Worm (Caenorhabditis elegans) whole organism, L1 larva: ENCODE measurements around the gene clik-2.

Experiments used
- C04F5.9 ChIP-seq: sonication (generic microtip); optimal IDR thresholded peaks from 2 replicates; lab custom pipeline; 2016; ENCODE audit warnings: missing genetic modification characterization, missing compliant biosample characterization
- alr-1 ChIP-seq: fragments of 200-800 bp; sonication (Bioruptor generic); optimal IDR thresholded peaks from 2 replicates; lab custom pipeline; 2018; ENCODE audit warnings: borderline replicate concordance, mild to moderate bottlenecking, missing genetic modification characterization, missing compliant biosample characterization
- blmp-1 ChIP-seq: fragments of 150-350 bp; optimal IDR thresholded peaks from 2 replicates; lab custom pipeline; 2014; ENCODE audit warnings: missing biosample characterization, missing genetic modification characterization
- ceh-8 ChIP-seq: fragments of 200-800 bp; sonication (Bioruptor generic); optimal IDR thresholded peaks from 2 replicates; lab custom pipeline; 2018; ENCODE audit warnings: mild to moderate bottlenecking, missing genetic modification characterization, moderate library complexity, missing compliant biosample characterization
- ceh-88 ChIP-seq: fragments of 200-800 bp; sonication (Bioruptor generic); IDR thresholded peaks from 2 replicates; pipeline ENCODE4 v1.3.6; 2022; ENCODE audit warnings: missing genetic modification characterization, missing compliant biosample characterization
- ces-1 ChIP-seq: fragments of 150-350 bp; optimal IDR thresholded peaks from 2 replicates; lab custom pipeline; 2014; ENCODE audit warnings: missing biosample characterization, missing genetic modification reagents, missing genetic modification characterization
- dpl-1 ChIP-seq, 3 experiments: fragments of 150-350 bp in 2 of 3; sonication (generic microtip) in 1 of 3; optimal IDR thresholded peaks; 2 replicates each; lab custom pipeline; 2014 to 2017; ENCODE audit warnings: missing biosample characterization in 3 of 3, missing genetic modification characterization in 3 of 3, missing genetic modification reagents in 3 of 3
- dsc-1 ChIP-seq: sonication (generic microtip); optimal IDR thresholded peaks from 2 replicates; lab custom pipeline; 2016; ENCODE audit warnings: mild to moderate bottlenecking, missing genetic modification characterization, missing compliant biosample characterization
- efl-1 ChIP-seq, 4 experiments: fragments of 150-350 bp; optimal IDR thresholded peaks in 3 of 4; peaks in 1 of 4; 1 replicate in 1 of 4; 2 replicates in 3 of 4; lab custom pipeline; 2014; ENCODE audit warnings: missing biosample characterization in 2 of 4, missing genetic modification characterization in 2 of 4, missing genetic modification reagents in 2 of 4
- egl-13 ChIP-seq: sonication (generic microtip); optimal IDR thresholded peaks from 2 replicates; lab custom pipeline; 2016; ENCODE audit warnings: missing genotype, missing genetic modification reagents, missing genetic modification characterization, missing compliant biosample characterization
- elt-3 ChIP-seq, 6 experiments: fragments of 150-350 bp in 1 of 6; sonication (generic microtip); optimal IDR thresholded peaks; 2 replicates each; lab custom pipeline; 2017 to 2018; ENCODE audit warnings: missing biosample characterization in 6 of 6, missing genetic modification characterization in 6 of 6, inconsistent platforms in 1 of 6
- ets-5 ChIP-seq: fragments of 200-800 bp; sonication (Bioruptor generic); IDR thresholded peaks from 2 replicates; pipeline ENCODE4 v1.3.6; 2022; ENCODE audit warnings: missing genetic modification characterization, missing compliant biosample characterization
- fkh-10 ChIP-seq: sonication (generic microtip); optimal IDR thresholded peaks from 2 replicates; lab custom pipeline; 2017; ENCODE audit warnings: missing biosample characterization, missing genetic modification reagents, missing genetic modification characterization
- fkh-4 ChIP-seq: sonication (generic microtip); optimal IDR thresholded peaks from 2 replicates; lab custom pipeline; 2016; ENCODE audit warnings: missing compliant biosample characterization, missing genetic modification characterization, borderline replicate concordance
- grh-1 ChIP-seq: fragments of 200-800 bp; sonication (Bioruptor generic); IDR thresholded peaks from 2 replicates; pipeline ENCODE4 v1.3.6; 2022; ENCODE audit warnings: missing genetic modification reagents, missing genetic modification characterization, missing compliant biosample characterization
- hlh-4 ChIP-seq: sonication (generic microtip); optimal IDR thresholded peaks from 2 replicates; lab custom pipeline; 2016; ENCODE audit warnings: mild to moderate bottlenecking, missing genetic modification characterization, missing compliant biosample characterization
- hpl-2 ChIP-seq: fragments of 150-350 bp; optimal IDR thresholded peaks from 2 replicates; lab custom pipeline; 2014; ENCODE audit warnings: missing biosample characterization, missing genetic modification reagents, missing genetic modification characterization
- isw-1 ChIP-seq: fragments of 200-800 bp; sonication (Bioruptor generic); IDR thresholded peaks from 2 replicates; pipeline ENCODE4 v1.3.6; 2022; ENCODE audit warnings: missing genetic modification characterization, missing compliant biosample characterization
- lin-14 ChIP-seq: fragments of 200-800 bp; sonication (Bioruptor generic); optimal IDR thresholded peaks from 2 replicates; lab custom pipeline; 2018; ENCODE audit warnings: mild to moderate bottlenecking, missing genetic modification characterization, moderate library complexity, missing compliant biosample characterization
- lin-35 ChIP-seq, 2 experiments: fragments of 150-350 bp; optimal IDR thresholded peaks; 2 replicates each; lab custom pipeline; 2014; ENCODE audit warnings: missing biosample characterization in 2 of 2, missing genetic modification characterization in 2 of 2, missing genetic modification reagents in 2 of 2
- lsy-2 ChIP-seq, 2 experiments: fragments of 150-350 bp; optimal IDR thresholded peaks; 2 replicates each; lab custom pipeline; 2014; ENCODE audit warnings: missing biosample characterization in 2 of 2, missing genetic modification characterization in 2 of 2
- mdl-1 ChIP-seq, 2 experiments: fragments of 150-350 bp; optimal IDR thresholded peaks; 2 replicates each; lab custom pipeline; 2014 to 2017; ENCODE audit warnings: missing biosample characterization in 2 of 2, missing genetic modification characterization in 2 of 2, inconsistent platforms in 1 of 2
- nhr-12 ChIP-seq: sonication (generic microtip); optimal IDR thresholded peaks from 2 replicates; lab custom pipeline; 2017; ENCODE audit warnings: missing biosample characterization, missing genetic modification characterization
- nhr-19 ChIP-seq: fragments of 200-800 bp; sonication (Bioruptor generic); conservative IDR thresholded peaks from 2 replicates; pipeline ENCODE4 v1.3.6; 2022; ENCODE audit warnings: missing genetic modification characterization, missing compliant biosample characterization
- nhr-20 ChIP-seq: sonication (generic microtip); optimal IDR thresholded peaks from 2 replicates; lab custom pipeline; 2016; ENCODE audit warnings: mild to moderate bottlenecking, missing genetic modification characterization, missing compliant biosample characterization
- nhr-237 ChIP-seq: fragments of 150-350 bp; optimal IDR thresholded peaks from 2 replicates; lab custom pipeline; 2014; ENCODE audit warnings: missing biosample characterization, missing genetic modification characterization
- nhr-47 ChIP-seq: sonication (generic microtip); optimal IDR thresholded peaks from 2 replicates; lab custom pipeline; 2016; ENCODE audit warnings: mild to moderate bottlenecking, missing genetic modification characterization, moderate library complexity, missing compliant biosample characterization
- nhr-71 ChIP-seq: sonication (generic microtip); optimal IDR thresholded peaks from 2 replicates; lab custom pipeline; 2016; ENCODE audit warnings: mild to moderate bottlenecking, missing genetic modification characterization, moderate library complexity, missing compliant biosample characterization
- nhr-76 ChIP-seq: sonication (generic microtip); optimal IDR thresholded peaks from 2 replicates; lab custom pipeline; 2017; ENCODE audit warnings: missing biosample characterization, missing genetic modification characterization
- nhr-90 ChIP-seq: sonication (generic microtip); optimal IDR thresholded peaks from 2 replicates; lab custom pipeline; 2016; ENCODE audit warnings: mild to moderate bottlenecking, missing genetic modification characterization, missing compliant biosample characterization; ENCODE audit not compliant: poor library complexity
- pag-3 ChIP-seq: sonication (generic microtip); optimal IDR thresholded peaks from 2 replicates; lab custom pipeline; 2017; ENCODE audit warnings: missing genetic modification characterization, mild to moderate bottlenecking, missing compliant biosample characterization, antibody characterized with exemption, borderline replicate concordance; ENCODE audit not compliant: insufficient read depth
- rnt-1 ChIP-seq: sonication (generic microtip); optimal IDR thresholded peaks from 2 replicates; lab custom pipeline; 2016; ENCODE audit warnings: mild to moderate bottlenecking, missing genetic modification characterization, moderate library complexity, missing compliant biosample characterization
- skn-1 ChIP-seq: fragments of 150-350 bp; optimal IDR thresholded peaks from 2 replicates; lab custom pipeline; 2014; ENCODE audit warnings: missing biosample characterization, missing genetic modification characterization
- snpc-4 ChIP-seq: fragments of 150-350 bp; optimal IDR thresholded peaks from 2 replicates; lab custom pipeline; 2014; ENCODE audit warnings: missing biosample characterization, missing genetic modification characterization
- snu-23 ChIP-seq: sonication (generic microtip); optimal IDR thresholded peaks from 2 replicates; lab custom pipeline; 2016; ENCODE audit warnings: missing genetic modification characterization, missing compliant biosample characterization
- tbx-2 ChIP-seq: sonication (generic microtip); optimal IDR thresholded peaks from 2 replicates; lab custom pipeline; 2016; ENCODE audit warnings: missing genetic modification characterization, missing compliant biosample characterization
- tlp-1 ChIP-seq: fragments of 150-350 bp; optimal IDR thresholded peaks from 2 replicates; lab custom pipeline; 2014; ENCODE audit warnings: missing biosample characterization, missing genetic modification characterization
- unc-86 ChIP-seq: sonication (generic microtip); optimal IDR thresholded peaks from 2 replicates; lab custom pipeline; 2016; ENCODE audit warnings: missing genetic modification characterization, missing compliant biosample characterization
- vab-15 ChIP-seq: sonication (generic microtip); optimal IDR thresholded peaks from 2 replicates; lab custom pipeline; 2017; ENCODE audit warnings: missing genotype, mild to moderate bottlenecking, missing genetic modification characterization, missing compliant biosample characterization
- zip-4 ChIP-seq: fragments of 200-800 bp; sonication (Bioruptor generic); optimal IDR thresholded peaks from 2 replicates; lab custom pipeline; 2018; ENCODE audit warnings: mild to moderate bottlenecking, missing genetic modification characterization, moderate library complexity, missing compliant biosample characterization
- ztf-4 ChIP-seq: fragments of 150-350 bp; optimal IDR thresholded peaks from 2 replicates; lab custom pipeline; 2014; ENCODE audit warnings: missing biosample characterization, missing genetic modification characterization

Gene clik-2

DNA sequence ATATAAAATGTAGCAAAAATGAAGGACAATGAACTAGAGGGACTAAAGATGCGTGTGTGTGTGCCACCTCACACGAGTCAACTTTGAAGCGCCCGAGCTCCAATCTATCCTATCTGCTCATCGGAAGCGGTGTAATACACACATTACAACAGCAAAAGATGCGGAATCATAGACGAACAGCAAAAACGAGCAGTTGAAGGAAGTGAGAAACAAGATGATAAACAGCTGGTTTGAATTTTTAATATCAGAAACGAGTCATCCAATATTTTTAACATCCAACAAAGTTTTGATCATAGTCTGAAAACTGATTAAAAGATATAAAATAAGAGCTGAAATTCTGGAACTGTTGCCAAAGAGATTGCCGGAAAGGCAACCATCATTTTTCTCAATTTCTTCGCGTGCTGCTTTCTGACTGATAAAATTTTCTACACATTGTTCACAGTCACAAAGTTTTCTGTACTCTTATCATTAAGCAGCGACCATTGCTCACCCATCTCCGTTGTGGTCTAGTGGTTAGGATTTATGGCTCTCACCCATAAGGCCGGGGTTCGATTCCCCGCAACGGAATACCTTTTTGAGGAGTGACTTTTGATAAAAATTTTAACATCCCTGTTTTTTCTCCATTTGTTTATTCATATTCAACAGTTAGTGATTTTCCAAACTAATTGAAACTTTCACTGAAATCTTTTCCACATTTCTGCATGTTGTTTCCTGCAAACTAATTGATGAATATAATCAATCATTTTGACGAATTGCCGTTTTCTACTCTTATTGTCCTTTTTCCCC lies 8.3 kb downstream of the clik-2 start, which contains the start of gene stn-2:
stn-2 (minus strand) TSS at position 75 of the 786 bp plus-strand sequence.
- TF ChIP-seq lin-14 (peak; percentile 34), nhr-71 (tag; lab: Kevin White, UChicago) (peak; percentile 26), nhr-76 (tag; lab: Kevin White, UChicago) (no peak), dsc-1 (tag; lab: Kevin White, UChicago) (peak; percentile 53), mdl-1 (tag; optimal IDR thresholded peaks at IDR 0.05; lab: Kevin White, UChicago) (peak in 1 of 2 experiments; percentile 9), lin-35 (GFP tag; optimal IDR thresholded peaks at IDR 0.05; lab: Kevin White, UChicago) (peak in 1 of 2 experiments; percentile 36), tlp-1 (tag; lab: Kevin White, UChicago) (no peak), tbx-2 (no peak), pag-3 (no peak), hlh-4 (no peak), fkh-10 (GFP tag; lab: Kevin White, UChicago) (no peak), blmp-1 (peak; percentile 17), alr-1 (tag; lab: Kevin White, UChicago) (no peak), C04F5.9 (tag; lab: Kevin White, UChicago) (no peak), efl-1 (optimal IDR thresholded peaks at IDR 0.05; lab: Kevin White, UChicago) (no peak), efl-1 (GFP tag; optimal IDR thresholded peaks at IDR 0.05 in 1 of 2; lab: Kevin White, UChicago) (peak in 1 of 2 experiments; percentile 8), zip-4 (GFP tag; lab: Kevin White, UChicago) (peak; percentile 1), dpl-1 (GFP tag; optimal IDR thresholded peaks at IDR 0.05; lab: Kevin White, UChicago) (no peak), snu-23 (GFP tag; lab: Kevin White, UChicago) (peak; percentile 23), nhr-90 (peak; percentile 51), rnt-1 (tag; lab: Kevin White, UChicago) (peak; percentile 17), nhr-20 (tag; lab: Kevin White, UChicago) (peak; percentile 34), nhr-19 (GFP tag; lab: Robert Waterston, UW) (peak; percentile 25; the same call in 1 of the 2 replicates), vab-15 (tag; lab: Kevin White, UChicago) (no peak), fkh-4 (no peak)

DNA sequence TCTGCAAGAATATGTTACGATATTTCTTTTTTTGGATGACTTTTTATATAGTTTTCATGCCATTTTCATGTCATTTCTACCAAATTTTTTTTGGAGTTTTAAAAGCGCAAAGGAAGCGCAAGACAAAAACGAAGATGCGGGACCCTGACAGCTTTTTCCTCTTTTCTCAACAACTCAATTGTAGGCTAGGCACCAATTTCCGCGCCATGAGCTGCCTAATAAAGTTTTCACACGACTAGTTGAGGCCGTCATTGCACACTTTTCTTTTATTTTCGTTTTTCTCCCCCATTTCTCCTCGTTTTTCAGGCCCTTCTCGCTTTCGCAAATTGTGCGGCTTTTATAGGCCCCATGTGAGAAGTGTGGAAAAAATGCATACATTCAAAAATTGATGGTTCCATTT lies 9.2 kb downstream of the clik-2 start:
- TF ChIP-seq ces-1 (GFP tag; lab: Kevin White, UChicago), result peak; percentile 37
- no peak for TF ChIP-seq grh-1 (GFP tag; lab: Robert Waterston, UW)
- peak; percentile 78 for TF ChIP-seq fkh-10 (GFP tag; lab: Kevin White, UChicago)
- TF ChIP-seq nhr-237, result no peak
- TF ChIP-seq rnt-1 (tag; lab: Kevin White, UChicago), result no peak
- no peak for TF ChIP-seq lin-35 (GFP tag; optimal IDR thresholded peaks at IDR 0.05; lab: Kevin White, UChicago)
- TF ChIP-seq snpc-4, result no peak
- TF ChIP-seq alr-1 (tag; lab: Kevin White, UChicago), result no peak
- no peak for TF ChIP-seq ets-5 (GFP tag; lab: Robert Waterston, UW)
- TF ChIP-seq lin-14, result peak; percentile 67

DNA sequence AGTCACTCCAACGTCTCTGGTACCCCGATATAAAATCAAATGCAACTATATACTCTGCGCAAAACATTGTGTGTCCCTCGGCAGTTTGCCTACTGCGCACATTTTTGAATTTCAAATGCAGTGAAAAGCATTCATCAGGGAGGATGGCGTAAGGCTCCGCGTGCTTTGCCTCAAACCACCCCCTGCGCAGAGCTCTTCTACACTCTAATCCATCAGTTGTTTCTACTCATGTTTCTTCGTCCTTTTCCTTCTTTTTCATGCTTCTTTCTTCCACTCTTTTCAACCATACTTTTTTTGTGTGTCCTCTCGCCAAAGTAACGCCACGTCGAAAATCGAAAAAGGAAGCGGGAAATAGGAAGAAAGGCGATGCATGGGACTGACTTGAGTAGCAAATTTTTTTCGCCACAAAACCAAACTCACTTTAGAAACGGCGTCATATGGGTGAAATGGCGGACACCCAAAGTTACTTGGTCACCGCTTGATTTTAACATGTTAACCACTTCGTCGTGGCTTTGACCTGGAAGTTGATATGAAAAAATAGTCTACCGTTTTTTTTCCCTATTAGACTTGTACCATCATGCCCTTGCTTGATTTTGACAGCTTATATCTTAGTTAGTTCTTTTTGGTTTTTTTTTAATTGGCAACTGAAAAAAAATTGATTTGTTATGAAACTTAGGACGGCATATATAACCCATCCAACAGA lies 10.4 kb downstream of the clik-2 start:
- peak; percentile 68 for TF ChIP-seq lin-14
- no peak for TF ChIP-seq skn-1 (tag; lab: Kevin White, UChicago)
- no peak for TF ChIP-seq nhr-47 (tag; lab: Kevin White, UChicago)
- TF ChIP-seq elt-3 (tag; optimal IDR thresholded peaks at IDR 0.05; lab: Kevin White, UChicago), result no peak
- no peak for TF ChIP-seq nhr-12 (tag; lab: Kevin White, UChicago)
- peak; percentile 9 for TF ChIP-seq fkh-10 (GFP tag; lab: Kevin White, UChicago)
- no peak for TF ChIP-seq ztf-4 (tag; lab: Kevin White, UChicago)
- no peak for TF ChIP-seq nhr-76 (tag; lab: Kevin White, UChicago)
- no peak for TF ChIP-seq ceh-88 (GFP tag; lab: Robert Waterston, UW)
- TF ChIP-seq lsy-2 (tag; optimal IDR thresholded peaks at IDR 0.05; lab: Kevin White, UChicago), result no peak
- peak; percentile 2 for TF ChIP-seq ceh-8 (GFP tag; lab: Kevin White, UChicago)
- peak; percentile 6 for TF ChIP-seq unc-86 (tag; lab: Kevin White, UChicago)
- TF ChIP-seq egl-13 (tag; lab: Kevin White, UChicago), result no peak
- TF ChIP-seq isw-1, result no peak
- TF ChIP-seq blmp-1, result no peak
- no peak for TF ChIP-seq hpl-2 (GFP tag; lab: Kevin White, UChicago)
